Worm (Caenorhabditis elegans): ENCODE data around the gene tat-2.

- TF ChIP-seq R02D3.7 (tag; optimal IDR thresholded peaks at IDR 0.05) (no peak), mdl-1 (tag; optimal IDR thresholded peaks at IDR 0.05) (no peak), unc-39 (tag; optimal IDR thresholded peaks at IDR 0.05) (no peak), ZK337.2 (GFP tag; IDR thresholded peaks at IDR 0.05) (no peak)
These were observed 11.9 kb upstream of the tat-2 start, which contains the start of gene Y17G9A.3 for ce11 chrIV:4858573-4858972.
